Fruit fly (Drosophila melanogaster) whole organism, embryonic: ENCODE results near the gene Esyt2.

Experiments used
- CG10147 ChIP-seq: fragments of 200-800 bp; sonication (Bioruptor generic); optimal IDR thresholded peaks from 2 replicates; lab custom pipeline; 2019; ENCODE audit warnings: missing biosample characterization, mild to moderate bottlenecking, missing genetic modification characterization, moderate library complexity
- CG10274 ChIP-seq: fragments of 200-800 bp; sonication (Bioruptor generic); optimal IDR thresholded peaks from 3 replicates; lab custom pipeline; 2017; ENCODE audit warnings: missing biosample characterization, mild to moderate bottlenecking, missing genetic modification characterization
- CG10366 ChIP-seq: fragments of 200-800 bp; sonication (Bioruptor generic); IDR thresholded peaks from 2 replicates; pipeline ENCODE4 v1.3.6; 2022; ENCODE audit warnings: missing biosample characterization, missing genetic modification characterization
- CG11456 ChIP-seq: fragments of 200-800 bp; sonication (Bioruptor generic); IDR thresholded peaks from 3 replicates; pipeline ENCODE4 v1.3.6; 2022; ENCODE audit warnings: missing biosample characterization, missing genetic modification characterization
- CG12236 ChIP-seq: fragments of 200-800 bp; sonication (Bioruptor generic); optimal IDR thresholded peaks from 2 replicates; lab custom pipeline; 2016; ENCODE audit warnings: missing biosample characterization, missing genetic modification characterization
- CG14710 ChIP-seq: fragments of 200-800 bp; sonication (Bioruptor generic); optimal IDR thresholded peaks from 3 replicates; lab custom pipeline; 2019; ENCODE audit warnings: missing biosample characterization, mild to moderate bottlenecking, missing genetic modification characterization, moderate library complexity
- CG16779 ChIP-seq: fragments of 200-800 bp; sonication (Bioruptor generic); IDR thresholded peaks from 2 replicates; pipeline ENCODE4 v1.3.6; 2022; ENCODE audit warnings: missing biosample characterization, missing genetic modification characterization
- CG2202 ChIP-seq: fragments of 200-800 bp; sonication (Bioruptor generic); optimal IDR thresholded peaks from 2 replicates; lab custom pipeline; 2018; ENCODE audit warnings: missing biosample characterization, mild to moderate bottlenecking, missing genetic modification characterization
- CG31441 ChIP-seq: fragments of 200-800 bp; sonication (Bioruptor generic); IDR thresholded peaks from 2 replicates; pipeline ENCODE4 v1.3.6; 2022; ENCODE audit warnings: missing biosample characterization, missing genetic modification characterization
- CG32772 ChIP-seq: fragments of 200-800 bp; sonication (Bioruptor generic); IDR thresholded peaks from 2 replicates; pipeline ENCODE4 v1.3.6; 2022; ENCODE audit warnings: missing biosample characterization, missing genetic modification characterization
- CG33213 ChIP-seq: fragments of 200-800 bp; sonication (Bioruptor generic); optimal IDR thresholded peaks from 3 replicates; lab custom pipeline; 2016; ENCODE audit warnings: missing biosample characterization, missing genetic modification characterization
- CG33557 ChIP-seq: fragments of 200-800 bp; sonication (Bioruptor generic); optimal IDR thresholded peaks from 2 replicates; lab custom pipeline; 2019; ENCODE audit warnings: missing biosample characterization, mild to moderate bottlenecking, missing genetic modification characterization, moderate library complexity
- CG34422 ChIP-seq: fragments of 200-800 bp; sonication (Bioruptor generic); IDR thresholded peaks from 3 replicates; pipeline ENCODE4 v1.3.6; 2022; ENCODE audit warnings: missing biosample characterization, missing genetic modification characterization
- CG6683 ChIP-seq: fragments of 200-800 bp; sonication (Bioruptor generic); optimal IDR thresholded peaks from 2 replicates; lab custom pipeline; 2017; ENCODE audit warnings: missing biosample characterization, mild to moderate bottlenecking, missing genetic modification characterization, missing genetic modification reagents
- CG7745 ChIP-seq: fragments of 200-800 bp; sonication (Bioruptor generic); optimal IDR thresholded peaks from 2 replicates; lab custom pipeline; 2018; ENCODE audit warnings: missing biosample characterization, mild to moderate bottlenecking, missing genetic modification characterization, moderate library complexity
- CG8290 ChIP-seq, 3 experiments: fragments of 200-800 bp; sonication (Bioruptor generic); optimal IDR thresholded peaks; 2 replicates each; lab custom pipeline; 2016 to 2019; ENCODE audit warnings: missing biosample characterization in 3 of 3, missing genetic modification characterization in 3 of 3, mild to moderate bottlenecking in 2 of 3, moderate library complexity in 1 of 3
- CG9817 ChIP-seq: fragments of 200-800 bp; sonication (Bioruptor generic); optimal IDR thresholded peaks from 2 replicates; lab custom pipeline; 2018; ENCODE audit warnings: missing biosample characterization, mild to moderate bottlenecking, missing genetic modification characterization, moderate library complexity
- Doc2 ChIP-seq: fragments of 200-800 bp; sonication (Bioruptor generic); IDR thresholded peaks from 2 replicates; pipeline ENCODE4 v1.3.6; 2022; ENCODE audit warnings: missing biosample characterization, missing genetic modification characterization
- Fer3 ChIP-seq: fragments of 200-800 bp; sonication (Bioruptor generic); optimal IDR thresholded peaks from 2 replicates; lab custom pipeline; 2018; ENCODE audit warnings: missing biosample characterization, mild to moderate bottlenecking, missing genetic modification characterization, moderate library complexity
- GATAe ChIP-seq: fragments of 200-800 bp; sonication (Bioruptor generic); conservative IDR thresholded peaks from 2 replicates; pipeline ENCODE4 v1.3.6; 2022; ENCODE audit warnings: missing biosample characterization, missing genetic modification characterization
- H2.0 ChIP-seq: fragments of 200-800 bp; sonication (Bioruptor generic); IDR thresholded peaks from 2 replicates; pipeline ENCODE4 v1.3.6; 2022; ENCODE audit warnings: missing biosample characterization, missing genetic modification characterization
- Hr3 ChIP-seq: fragments of 200-800 bp; sonication (Bioruptor generic); optimal IDR thresholded peaks from 3 replicates; lab custom pipeline; 2016; ENCODE audit warnings: missing biosample characterization, missing genetic modification characterization
- Med ChIP-seq: fragments of 200-800 bp; sonication (Bioruptor generic); peaks from one replicate; lab custom pipeline; 2016; ENCODE audit warnings: missing biosample characterization, missing genetic modification characterization, mild to moderate bottlenecking, inconsistent platforms, moderate library complexity
- Meics ChIP-seq: fragments of 200-800 bp; sonication (Bioruptor generic); optimal IDR thresholded peaks from 2 replicates; lab custom pipeline; 2017; ENCODE audit warnings: missing biosample characterization, mild to moderate bottlenecking, missing genetic modification characterization
- NK7.1 ChIP-seq: fragments of 200-800 bp; sonication (Bioruptor generic); optimal IDR thresholded peaks from 3 replicates; lab custom pipeline; 2016; ENCODE audit warnings: missing biosample characterization, missing genetic modification characterization
- Nf-YB ChIP-seq: fragments of 200-800 bp; sonication (Bioruptor generic); optimal IDR thresholded peaks from 3 replicates; lab custom pipeline; 2019; ENCODE audit warnings: missing biosample characterization, mild to moderate bottlenecking, missing genetic modification characterization, moderate library complexity
- Pdp1 ChIP-seq, 2 experiments: fragments of 200-800 bp; sonication (Bioruptor generic); optimal IDR thresholded peaks; 3 replicates each; lab custom pipeline; 2016; ENCODE audit warnings: missing biosample characterization in 2 of 2, missing genetic modification characterization in 2 of 2, mild to moderate bottlenecking in 1 of 2, moderate library complexity in 1 of 2
- Side ChIP-seq: fragments of 200-800 bp; sonication (Bioruptor generic); optimal IDR thresholded peaks from 2 replicates; lab custom pipeline; 2016; ENCODE audit warnings: missing biosample characterization, missing genetic modification characterization
- bcd ChIP-seq: fragments of 200-800 bp; sonication (Bioruptor generic); optimal IDR thresholded peaks from 2 replicates; lab custom pipeline; 2017; ENCODE audit warnings: missing biosample characterization, mild to moderate bottlenecking, missing genetic modification characterization
- crol ChIP-seq: fragments of 200-800 bp; sonication (Bioruptor generic); IDR thresholded peaks from 2 replicates; pipeline ENCODE4 v1.3.6; 2022; ENCODE audit warnings: missing biosample characterization, missing genetic modification characterization
- cwo ChIP-seq: fragments of 200-800 bp; sonication (Bioruptor generic); optimal IDR thresholded peaks from 3 replicates; lab custom pipeline; 2017; ENCODE audit warnings: missing biosample characterization, missing genetic modification characterization, mild to moderate bottlenecking, moderate library complexity, missing genetic modification reagents
- disco-r ChIP-seq: fragments of 200-800 bp; sonication (Bioruptor generic); optimal IDR thresholded peaks from 2 replicates; lab custom pipeline; 2016; ENCODE audit warnings: missing biosample characterization, missing genetic modification characterization
- esg ChIP-seq: fragments of 200-800 bp; sonication (Bioruptor generic); conservative IDR thresholded peaks from 2 replicates; pipeline ENCODE4 v1.3.6; 2022; ENCODE audit warnings: missing biosample characterization, missing genetic modification characterization
- exex ChIP-seq: fragments of 200-800 bp; sonication (Bioruptor generic); optimal IDR thresholded peaks from 4 replicates; lab custom pipeline; 2018; ENCODE audit warnings: missing biosample characterization, mild to moderate bottlenecking, missing genetic modification characterization, moderate library complexity
- fd96Cb ChIP-seq: fragments of 200-800 bp; sonication (Bioruptor generic); optimal IDR thresholded peaks from 2 replicates; lab custom pipeline; 2018; ENCODE audit warnings: missing biosample characterization, mild to moderate bottlenecking, missing genetic modification characterization, moderate library complexity
- jumu ChIP-seq: fragments of 200-800 bp; sonication (Bioruptor generic); optimal IDR thresholded peaks from 3 replicates; lab custom pipeline; 2016; ENCODE audit warnings: missing biosample characterization, missing genetic modification characterization
- mirr ChIP-seq: fragments of 200-800 bp; sonication (Bioruptor generic); optimal IDR thresholded peaks from 3 replicates; lab custom pipeline; 2018; ENCODE audit warnings: missing biosample characterization, mild to moderate bottlenecking, missing genetic modification characterization
- mld ChIP-seq: fragments of 200-800 bp; sonication (Bioruptor generic); IDR thresholded peaks from 3 replicates; pipeline ENCODE4 v1.3.6; 2022; ENCODE audit warnings: missing biosample characterization, missing genetic modification characterization; ENCODE audit not compliant: partially characterized antibody
- oc ChIP-seq: fragments of 200-800 bp; sonication (Bioruptor generic); optimal IDR thresholded peaks from 2 replicates; lab custom pipeline; 2018; ENCODE audit warnings: missing biosample characterization, mild to moderate bottlenecking, missing genetic modification characterization, moderate library complexity
- phol ChIP-seq: fragments of 200-800 bp; sonication (Bioruptor generic); optimal IDR thresholded peaks from 3 replicates; lab custom pipeline; 2018; ENCODE audit warnings: missing biosample characterization, mild to moderate bottlenecking, missing genetic modification characterization, moderate library complexity
- rib ChIP-seq: fragments of 200-800 bp; sonication (Bioruptor generic); IDR thresholded peaks from 2 replicates; pipeline ENCODE4 v1.3.6; 2022; ENCODE audit warnings: missing biosample characterization, missing genetic modification characterization
- sd ChIP-seq: fragments of 200-800 bp; sonication (Bioruptor generic); optimal IDR thresholded peaks from 3 replicates; lab custom pipeline; 2018; ENCODE audit warnings: missing biosample characterization, mild to moderate bottlenecking, missing genetic modification characterization, moderate library complexity
- sens ChIP-seq: fragments of 200-800 bp; sonication (Bioruptor generic); peaks from one replicate; lab custom pipeline; 2016; ENCODE audit warnings: missing biosample characterization, missing genetic modification characterization
- so ChIP-seq: fragments of 200-800 bp; sonication (Bioruptor generic); IDR thresholded peaks from 3 replicates; pipeline ENCODE4 v1.3.6; 2022; ENCODE audit warnings: missing biosample characterization, missing genetic modification characterization
- zen ChIP-seq: fragments of 200-800 bp; sonication (Bioruptor generic); optimal IDR thresholded peaks from 3 replicates; lab custom pipeline; 2018; ENCODE audit warnings: missing biosample characterization, mild to moderate bottlenecking, missing genetic modification characterization, moderate library complexity

The Esyt2 gene

dm6 chr3R:24557020-24557465 is 12.5 kb downstream of the Esyt2 start (continued):
- TF ChIP-seq CG9817, result peak; percentile 44
- TF ChIP-seq, all 482 proteins: peak for 272

- TF ChIP-seq CG7745, result no peak
- no peak for TF ChIP-seq CG6683
- no peak for TF ChIP-seq sens (GFP tag; lab: Kevin White, UChicago)
- no peak for TF ChIP-seq GATAe (GFP tag; lab: Robert Waterston, UW)
- TF ChIP-seq mld (GFP tag; lab: Robert Waterston, UW), result no peak
- TF ChIP-seq CG31441 (GFP tag; lab: Robert Waterston, UW), result no peak
- TF ChIP-seq Nf-YB (GFP tag; lab: Kevin White, UChicago), result no peak
- TF ChIP-seq CG32772 (GFP tag; lab: Robert Waterston, UW), result no peak
- TF ChIP-seq CG10147 (GFP tag; lab: Kevin White, UChicago), result no peak
- no peak for TF ChIP-seq oc (tag; lab: Kevin White, UChicago)
- TF ChIP-seq Hr3 (GFP tag; lab: Kevin White, UChicago), result no peak
- no peak for TF ChIP-seq CG33213 (GFP tag; lab: Kevin White, UChicago)
- TF ChIP-seq CG8290 (GFP tag; optimal IDR thresholded peaks at IDR 0.05; lab: Kevin White, UChicago), result no peak
- no peak for TF ChIP-seq CG8290 (tag; optimal IDR thresholded peaks at IDR 0.05; lab: Kevin White, UChicago)
- TF ChIP-seq disco-r (GFP tag; lab: Kevin White, UChicago), result no peak
- TF ChIP-seq CG34422 (GFP tag; lab: Robert Waterston, UW), result no peak
- no peak for TF ChIP-seq Meics
- TF ChIP-seq sd, result no peak
Measured at dm6 chr3R:24562323-24563025, 18.0 kb downstream of the Esyt2 start.

dm6 chr3R:24563039-24563825 is 18.7 kb downstream of the Esyt2 start:
- TF ChIP-seq CG10366 (GFP tag; lab: Robert Waterston, UW), result no peak
- no peak for TF ChIP-seq zen (tag; lab: Kevin White, UChicago)
- TF ChIP-seq Pdp1 (GFP tag; optimal IDR thresholded peaks at IDR 0.05; lab: Kevin White, UChicago), result no peak
- no peak for TF ChIP-seq esg (GFP tag; lab: Robert Waterston, UW)
- TF ChIP-seq Doc2, result no peak
- peak; percentile 44 for TF ChIP-seq mirr (GFP tag; lab: Kevin White, UChicago)
- no peak for TF ChIP-seq CG14710
- TF ChIP-seq Med, result peak; percentile 33
- TF ChIP-seq jumu (GFP tag; lab: Kevin White, UChicago), result no peak
- TF ChIP-seq phol (tag; lab: Kevin White, UChicago), result no peak
- TF ChIP-seq NK7.1, result no peak
- TF ChIP-seq cwo (GFP tag; lab: Kevin White, UChicago), result peak; percentile 90
- TF ChIP-seq CG11456 (GFP tag; lab: Robert Waterston, UW), result no peak
- TF ChIP-seq bcd (GFP tag; lab: Kevin White, UChicago), result no peak
- TF ChIP-seq H2.0 (GFP tag; lab: Robert Waterston, UW), result no peak
- peak; percentile 77 for TF ChIP-seq exex (tag; lab: Kevin White, UChicago)
- TF ChIP-seq Side, result no peak
- TF ChIP-seq CG33557 (GFP tag; lab: Kevin White, UChicago), result no peak
- no peak for TF ChIP-seq fd96Cb (tag; lab: Kevin White, UChicago)
- peak; percentile 42; the same call in 1 of the 3 replicates for TF ChIP-seq mld (GFP tag; lab: Robert Waterston, UW)
- TF ChIP-seq rib (GFP tag; lab: Robert Waterston, UW), result peak; percentile 62; the same call in 1 of the 2 replicates
- no peak for TF ChIP-seq CG2202 (tag; lab: Kevin White, UChicago)
- no peak for TF ChIP-seq CG10274 (GFP tag; lab: Kevin White, UChicago)
- TF ChIP-seq crol (GFP tag; lab: Robert Waterston, UW), result 0 out of 2 replicates have a peak, but pooled peaks have one; percentile 20
- TF ChIP-seq Fer3 (tag; lab: Kevin White, UChicago), result no peak
- TF ChIP-seq CG12236 (GFP tag; lab: Kevin White, UChicago), result no peak
- TF ChIP-seq CG16779 (GFP tag; lab: Robert Waterston, UW), result no peak
- no peak for TF ChIP-seq so (GFP tag; lab: Robert Waterston, UW)
